Worm (Caenorhabditis elegans) whole organism, late embryonic: ENCODE measurements around the gene F09G2.2.

ENCODE experiments used
- C08G9.2 ChIP-seq: sonication (generic microtip); optimal IDR thresholded peaks from 2 replicates; lab custom pipeline; 2016; ENCODE audit warnings: mild to moderate bottlenecking, missing genetic modification characterization, moderate library complexity, missing compliant biosample characterization
- C38D4.7 ChIP-seq: fragments of 200-800 bp; sonication (Bioruptor generic); optimal IDR thresholded peaks from 2 replicates; lab custom pipeline; 2018; ENCODE audit warnings: mild to moderate bottlenecking, missing genetic modification characterization, moderate library complexity, missing compliant biosample characterization
- ahr-1 ChIP-seq: sonication (generic microtip); optimal IDR thresholded peaks from 2 replicates; lab custom pipeline; 2016; ENCODE audit warnings: missing genetic modification characterization, missing compliant biosample characterization
- ama-1 ChIP-seq: fragments of 150-350 bp; optimal IDR thresholded peaks from 2 replicates; lab custom pipeline; 2014
- ceh-19 ChIP-seq: fragments of 200-800 bp; sonication (Bioruptor generic); optimal IDR thresholded peaks from 2 replicates; lab custom pipeline; 2018; ENCODE audit warnings: mild to moderate bottlenecking, missing genetic modification characterization, missing compliant biosample characterization
- ceh-22 ChIP-seq: sonication (generic microtip); optimal IDR thresholded peaks from 2 replicates; lab custom pipeline; 2017; ENCODE audit warnings: missing biosample characterization, missing genetic modification characterization
- ceh-31 ChIP-seq: sonication (generic microtip); optimal IDR thresholded peaks from 2 replicates; lab custom pipeline; 2016; ENCODE audit warnings: missing genetic modification characterization, missing compliant biosample characterization
- ceh-6 ChIP-seq: fragments of 200-800 bp; sonication (Bioruptor generic); optimal IDR thresholded peaks from 2 replicates; lab custom pipeline; 2018; ENCODE audit warnings: mild to moderate bottlenecking, missing genetic modification characterization, missing compliant biosample characterization
- dmd-4 ChIP-seq: sonication (generic microtip); optimal IDR thresholded peaks from 2 replicates; lab custom pipeline; 2016; ENCODE audit warnings: borderline replicate concordance, missing genetic modification characterization, missing compliant biosample characterization
- dve-1 ChIP-seq: sonication (generic microtip); optimal IDR thresholded peaks from 2 replicates; lab custom pipeline; 2017; ENCODE audit warnings: antibody characterized with exemption, mild to moderate bottlenecking, missing genetic modification characterization, missing compliant biosample characterization
- elt-2 ChIP-seq: sonication (generic microtip); optimal IDR thresholded peaks from 2 replicates; lab custom pipeline; 2016; ENCODE audit warnings: missing genetic modification reagents, missing genetic modification characterization, missing compliant biosample characterization
- elt-4 ChIP-seq: sonication (generic microtip); optimal IDR thresholded peaks from 2 replicates; lab custom pipeline; 2016; ENCODE audit warnings: missing genetic modification characterization, missing compliant biosample characterization
- ets-4 ChIP-seq: sonication (generic microtip); optimal IDR thresholded peaks from 2 replicates; lab custom pipeline; 2016; ENCODE audit warnings: missing genetic modification characterization, missing compliant biosample characterization
- eyg-1 ChIP-seq: sonication (generic microtip); optimal IDR thresholded peaks from 2 replicates; lab custom pipeline; 2016; ENCODE audit warnings: missing genotype, missing genetic modification characterization, missing compliant biosample characterization
- fkh-10 ChIP-seq: fragments of 150-350 bp; optimal IDR thresholded peaks from 2 replicates; lab custom pipeline; 2014; ENCODE audit warnings: missing biosample characterization, missing genetic modification reagents, missing genetic modification characterization
- gmeb-2 ChIP-seq: sonication (generic microtip); optimal IDR thresholded peaks from 2 replicates; lab custom pipeline; 2016; ENCODE audit warnings: missing genetic modification characterization, inconsistent platforms, missing compliant biosample characterization
- hlh-15 ChIP-seq: sonication (generic microtip); optimal IDR thresholded peaks from 2 replicates; lab custom pipeline; 2016; ENCODE audit warnings: missing genetic modification characterization, missing compliant biosample characterization
- hlh-30 ChIP-seq: sonication (generic microtip); optimal IDR thresholded peaks from 2 replicates; lab custom pipeline; 2017; ENCODE audit warnings: antibody characterized with exemption, missing genetic modification characterization, missing compliant biosample characterization; ENCODE audit not compliant: insufficient read depth
- hlh-6 ChIP-seq: sonication (generic microtip); optimal IDR thresholded peaks from 2 replicates; lab custom pipeline; 2016; ENCODE audit warnings: missing genotype, missing genetic modification characterization, missing compliant biosample characterization
- lin-11 ChIP-seq: fragments of 200-800 bp; sonication (Bioruptor generic); optimal IDR thresholded peaks from 2 replicates; lab custom pipeline; 2018; ENCODE audit warnings: mild to moderate bottlenecking, missing genetic modification characterization, missing compliant biosample characterization
- nhr-232 ChIP-seq: sonication (generic microtip); optimal IDR thresholded peaks from 2 replicates; lab custom pipeline; 2016; ENCODE audit warnings: missing genetic modification characterization, missing compliant biosample characterization
- odd-2 ChIP-seq: sonication (generic microtip); optimal IDR thresholded peaks from 2 replicates; lab custom pipeline; 2017; ENCODE audit warnings: antibody characterized with exemption, mild to moderate bottlenecking, missing genetic modification characterization, missing compliant biosample characterization
- pat-9 ChIP-seq: fragments of 200-800 bp; sonication (Bioruptor generic); optimal IDR thresholded peaks from 2 replicates; lab custom pipeline; 2018; ENCODE audit warnings: mild to moderate bottlenecking, missing genetic modification characterization, moderate library complexity, missing compliant biosample characterization
- pha-4 ChIP-seq: fragments of 150-350 bp; optimal IDR thresholded peaks from 2 replicates; lab custom pipeline; 2018; ENCODE audit warnings: missing biosample characterization, missing genetic modification reagents, missing genetic modification characterization
- rnt-1 ChIP-seq: sonication (generic microtip); optimal IDR thresholded peaks from 2 replicates; lab custom pipeline; 2016; ENCODE audit warnings: missing genetic modification characterization, missing compliant biosample characterization
- sox-2 ChIP-seq: fragments of 200-800 bp; sonication (Bioruptor generic); IDR thresholded peaks from 2 replicates; pipeline ENCODE4 v1.3.6; 2022; ENCODE audit warnings: missing genetic modification reagents, missing genetic modification characterization, missing compliant biosample characterization
- sox-4 ChIP-seq: sonication (generic microtip); optimal IDR thresholded peaks from 2 replicates; lab custom pipeline; 2017; ENCODE audit warnings: mild to moderate bottlenecking, missing genetic modification characterization, inconsistent platforms, missing compliant biosample characterization
- syd-9 ChIP-seq: sonication (generic microtip); optimal IDR thresholded peaks from 2 replicates; lab custom pipeline; 2016; ENCODE audit warnings: mild to moderate bottlenecking, missing genetic modification characterization, moderate library complexity, missing compliant biosample characterization
- tbx-7 ChIP-seq: sonication (generic microtip); optimal IDR thresholded peaks from 2 replicates; lab custom pipeline; 2016; ENCODE audit warnings: missing genotype, missing genetic modification characterization, missing compliant biosample characterization
- ttx-3 ChIP-seq: sonication (generic microtip); optimal IDR thresholded peaks from 2 replicates; lab custom pipeline; 2016; ENCODE audit warnings: missing genetic modification reagents, missing genetic modification characterization, missing compliant biosample characterization
- unc-3 ChIP-seq, 2 experiments: fragments of 200-800 bp in 1 of 2; sonication (Bioruptor generic) in 1 of 2; sonication (generic microtip) in 1 of 2; conservative IDR thresholded peaks in 1 of 2; optimal IDR thresholded peaks in 1 of 2; 2 replicates each; pipeline versions ENCODE4 v1.3.6 to Lab custom; 2016 to 2022; ENCODE audit warnings: missing compliant biosample characterization in 2 of 2, missing genetic modification characterization in 2 of 2, missing genetic modification reagents in 1 of 2
- unc-42 ChIP-seq: sonication (generic microtip); optimal IDR thresholded peaks from 2 replicates; lab custom pipeline; 2016; ENCODE audit warnings: missing genotype, missing genetic modification characterization, missing compliant biosample characterization
- unc-55 ChIP-seq: sonication (generic microtip); optimal IDR thresholded peaks from 2 replicates; lab custom pipeline; 2017; ENCODE audit warnings: missing biosample characterization, missing genetic modification reagents, missing genetic modification characterization
- ztf-16 ChIP-seq: sonication (generic microtip); optimal IDR thresholded peaks from 2 replicates; lab custom pipeline; 2017; ENCODE audit warnings: missing genetic modification characterization, missing compliant biosample characterization

The F09G2.2 gene

ce11 chrV:7197036-7197435 lies 320 bp downstream of the F09G2.2 start:
- TF ChIP-seq dmd-4 (tag; lab: Kevin White, UChicago) = no peak
- TF ChIP-seq rnt-1 (tag; lab: Kevin White, UChicago) = no peak
- TF ChIP-seq lin-11 (tag; lab: Kevin White, UChicago) = no peak
- no peak for TF ChIP-seq ceh-22
- no peak for TF ChIP-seq elt-4 (tag; lab: Kevin White, UChicago)

DNA sequence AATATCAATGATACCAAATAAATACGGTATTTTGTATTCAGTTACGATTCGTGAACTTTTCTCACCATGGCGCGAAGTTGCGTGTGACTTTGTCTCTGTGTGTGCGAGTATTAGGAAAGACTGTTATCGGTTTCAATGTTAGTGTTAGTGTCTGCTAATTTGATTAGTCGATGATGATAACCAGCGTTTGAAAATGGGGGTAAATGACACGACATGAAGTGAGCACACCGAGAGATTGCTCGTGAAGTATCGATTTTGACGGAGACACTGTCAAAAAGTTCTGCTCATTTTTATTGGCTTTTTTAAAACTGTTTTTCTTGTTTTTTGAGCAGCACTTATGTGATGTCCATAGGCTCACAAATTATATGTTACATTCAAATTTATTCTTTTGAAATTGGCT lies 1.7 kb downstream of the F09G2.2 start:
- TF ChIP-seq ama-1 (lab: Kevin White, UChicago) = peak; percentile 40
- no peak for TF ChIP-seq rnt-1 (tag; lab: Kevin White, UChicago)
- no peak for TF ChIP-seq fkh-10 (GFP tag; lab: Kevin White, UChicago)
- TF ChIP-seq elt-4 (tag; lab: Kevin White, UChicago) = no peak
- TF ChIP-seq sox-2 = no peak
- no peak for TF ChIP-seq ttx-3 (tag; lab: Kevin White, UChicago)
- no peak for TF ChIP-seq ceh-22
- no peak for TF ChIP-seq hlh-15 (tag; lab: Kevin White, UChicago)
- TF ChIP-seq, all 69 proteins: peak for 1

- no peak for TF ChIP-seq unc-3 (GFP tag; conservative IDR thresholded peaks at IDR 0.05; lab: Robert Waterston, UW)
- TF ChIP-seq unc-3 (tag; optimal IDR thresholded peaks at IDR 0.05; lab: Kevin White, UChicago) = no peak
- no peak for TF ChIP-seq unc-42 (tag; lab: Kevin White, UChicago)
Measured at ce11 chrV:7199077-7199476, 2.4 kb downstream of the F09G2.2 start.

ce11 chrV:7199932-7200331 lies 3.2 kb downstream of the F09G2.2 start, which contains the start of gene F09G2.1:
Gene F09G2.1 (plus strand): TSS chrV:7200232.
- TF ChIP-seq ztf-16 = no peak
- no peak for TF ChIP-seq hlh-6
- no peak for TF ChIP-seq tbx-7 (tag; lab: Kevin White, UChicago)
- no peak for TF ChIP-seq unc-3 (GFP tag; conservative IDR thresholded peaks at IDR 0.05; lab: Robert Waterston, UW)
- TF ChIP-seq unc-3 (tag; optimal IDR thresholded peaks at IDR 0.05; lab: Kevin White, UChicago) = no peak
- no peak for TF ChIP-seq pat-9 (tag; lab: Kevin White, UChicago)
- TF ChIP-seq nhr-232 (tag; lab: Kevin White, UChicago) = no peak
- TF ChIP-seq unc-55 (GFP tag; lab: Kevin White, UChicago) = no peak
- TF ChIP-seq dve-1 (tag; lab: Kevin White, UChicago) = no peak
- no peak for TF ChIP-seq C38D4.7
- TF ChIP-seq eyg-1 = no peak
- TF ChIP-seq pha-4 (tag; lab: Kevin White, UChicago) = no peak
- TF ChIP-seq syd-9 (tag; lab: Kevin White, UChicago) = no peak
- no peak for TF ChIP-seq ceh-31 (tag; lab: Kevin White, UChicago)
- no peak for TF ChIP-seq elt-2 (tag; lab: Kevin White, UChicago)
- TF ChIP-seq sox-4 = no peak
- TF ChIP-seq lin-11 (tag; lab: Kevin White, UChicago) = no peak
- no peak for TF ChIP-seq hlh-30 (tag; lab: Kevin White, UChicago)
- TF ChIP-seq sox-2 = no peak

DNA sequence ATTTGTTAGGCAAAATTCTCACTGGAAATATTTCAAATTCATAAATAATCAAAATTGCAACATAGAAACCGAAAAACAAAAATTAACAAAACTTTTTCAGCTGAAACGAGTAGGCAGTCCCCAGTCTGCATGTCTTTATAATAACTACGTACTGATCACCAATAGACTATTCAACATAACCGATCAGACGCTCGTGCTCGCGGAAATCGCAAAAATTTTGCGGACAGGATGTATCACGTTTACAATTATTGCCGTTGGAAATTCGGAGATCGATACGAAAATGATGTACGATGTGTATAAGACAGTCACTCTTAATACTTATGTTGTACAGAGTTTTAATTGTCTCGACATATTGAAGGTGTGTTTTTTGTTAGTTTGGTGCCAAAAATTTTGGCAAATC lies 4.6 kb downstream of the F09G2.2 start:
- TF ChIP-seq ets-4 (tag; lab: Kevin White, UChicago) (no peak), sox-2 (no peak), C08G9.2 (tag; lab: Kevin White, UChicago) (no peak), gmeb-2 (tag; lab: Kevin White, UChicago) (no peak), sox-4 (no peak), odd-2 (tag; lab: Kevin White, UChicago) (no peak), ceh-6 (GFP tag; lab: Kevin White, UChicago) (no peak), ahr-1 (tag; lab: Kevin White, UChicago) (no peak), ceh-19 (GFP tag; lab: Kevin White, UChicago) (no peak)
- TF ChIP-seq, all 69 proteins: peak for 0
